Worm (Caenorhabditis elegans): ENCODE results near the gene F08G12.1.

Gene F08G12.1

DNA sequence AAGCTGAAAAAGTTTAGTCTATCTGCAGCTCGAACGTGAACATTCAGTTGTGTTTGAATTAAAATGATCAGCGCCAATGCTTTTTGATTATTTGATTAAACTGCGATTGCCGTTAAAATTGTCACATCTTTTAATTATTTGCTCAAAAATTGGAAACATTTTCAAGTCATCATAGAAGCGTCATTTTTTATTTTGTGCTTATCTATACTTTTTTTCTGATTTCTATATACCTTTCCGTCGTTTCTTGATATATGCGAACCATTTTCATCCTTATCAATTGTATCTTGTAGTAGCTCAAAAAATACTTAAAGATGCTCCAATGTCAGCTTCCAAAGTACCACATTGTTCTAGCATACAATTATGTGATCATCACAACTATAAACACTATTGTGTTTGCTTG lies 45.6 kb upstream of the F08G12.1 start (continued):
- TF ChIP-seq dmd-6 (GFP tag; IDR thresholded peaks at IDR 0.05): peak; percentile 55; the same call in 1 of the 2 replicates

DNA sequence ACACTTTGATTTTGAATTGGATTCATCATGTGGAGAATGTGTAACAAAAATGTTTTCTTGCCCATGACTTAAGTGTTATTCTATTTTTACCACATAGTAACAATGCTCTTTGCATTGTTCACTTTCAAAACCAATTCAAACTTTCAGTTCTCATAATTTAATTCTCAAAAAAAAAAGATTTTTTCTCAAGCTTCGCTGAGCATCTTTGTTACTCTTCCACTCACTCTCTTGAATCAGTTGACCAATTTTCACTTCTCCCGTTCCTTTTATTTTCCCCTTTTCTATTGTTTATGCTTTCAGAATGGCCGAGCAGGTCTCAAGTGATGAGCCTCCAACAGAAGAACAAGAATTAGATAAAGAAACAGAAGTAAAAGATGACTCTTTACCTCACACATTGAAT lies 40.5 kb upstream of the F08G12.1 start, which contains the start of gene oct-2:
Gene oct-2, plus strand, starts transcription at position 301 of the 400 bp plus-strand sequence.
- TF ChIP-seq zip-2 (tag; optimal IDR thresholded peaks at IDR 0.05) (no peak), unc-62 (GFP tag; optimal IDR thresholded peaks at IDR 0.05 in 1 of 2) (peak in 1 of 2 experiments; percentile 57), unc-62 (tag; optimal IDR thresholded peaks at IDR 0.05) (no peak), aha-1 (tag) (peak; percentile 37)

DNA sequence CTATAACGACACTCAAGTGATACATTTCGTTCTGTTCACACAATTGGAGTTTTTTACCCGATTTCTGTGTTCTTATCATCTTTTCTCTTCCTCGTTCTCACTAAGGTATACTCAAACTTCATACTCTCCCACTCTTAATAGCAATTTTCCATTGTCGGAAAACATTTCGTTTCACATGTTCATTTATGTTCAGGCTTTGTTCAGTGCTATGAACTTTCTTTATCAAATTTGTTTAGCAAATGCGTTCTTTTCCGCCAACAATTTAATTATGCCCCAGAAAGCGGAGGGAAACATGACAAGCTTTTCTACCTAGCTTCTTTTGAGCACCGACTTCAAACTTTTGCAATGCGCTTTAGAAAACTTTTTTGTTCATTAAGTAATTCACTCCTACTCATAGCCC lies 39.8 kb upstream of the F08G12.1 start:
- TF ChIP-seq tag-97 (GFP tag; IDR thresholded peaks at IDR 0.05) (0 out of 2 replicates have a peak, but pooled peaks have one; percentile 56), ces-1 (GFP tag; optimal IDR thresholded peaks at IDR 0.05) (peak; percentile 91), nhr-28 (tag; optimal IDR thresholded peaks at IDR 0.05) (peak; percentile 34), aha-1 (tag) (peak; percentile 94), pqm-1 (tag; optimal IDR thresholded peaks at IDR 0.05) (peak; percentile 5), daf-12 (tag; optimal IDR thresholded peaks at IDR 0.05) (no peak), ceh-44 (GFP tag; IDR thresholded peaks at IDR 0.05) (no peak), dmd-6 (GFP tag; IDR thresholded peaks at IDR 0.05) (peak; percentile 18; the same call in 1 of the 2 replicates), skn-1 (tag; optimal IDR thresholded peaks at IDR 0.05) (no peak)

DNA sequence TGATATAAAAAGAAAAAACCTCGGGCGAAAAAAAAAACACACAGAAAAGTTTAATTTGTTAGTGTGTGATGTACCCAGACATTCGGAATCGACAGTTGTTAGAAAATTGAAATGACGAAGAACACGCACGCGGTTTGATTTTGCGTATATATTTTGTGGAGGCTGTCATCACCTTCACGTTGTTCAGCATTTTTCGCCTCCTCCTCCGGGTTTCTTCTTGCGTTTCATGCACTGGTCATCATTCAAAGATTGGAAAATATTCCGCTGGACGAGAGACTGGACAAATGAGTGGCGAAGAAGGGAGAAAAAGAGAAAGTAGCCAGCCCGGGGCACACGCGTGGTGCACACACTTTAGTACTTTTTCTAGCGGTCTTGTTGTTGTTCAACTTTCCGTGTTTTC lies 39.2 kb upstream of the F08G12.1 start:
- no peak for TF ChIP-seq cey-2 (tag; optimal IDR thresholded peaks at IDR 0.05; ENCODE audit: borderline replicate concordance, insufficient read depth)
- TF ChIP-seq madf-9 (GFP tag; conservative IDR thresholded peaks at IDR 0.05): no peak
- TF ChIP-seq nhr-77 (tag; optimal IDR thresholded peaks at IDR 0.05): no peak
- no peak for TF ChIP-seq ceh-28 (tag; optimal IDR thresholded peaks at IDR 0.05)
- no peak for TF ChIP-seq lin-38 (GFP tag; IDR thresholded peaks at IDR 0.05)
- TF ChIP-seq mxl-3 (GFP tag; optimal IDR thresholded peaks at IDR 0.05): peak; percentile 54
- no peak for TF ChIP-seq unc-39 (tag; optimal IDR thresholded peaks at IDR 0.05)
- no peak for TF ChIP-seq Y75B8A.6 (GFP tag; IDR thresholded peaks at IDR 0.05)
- TF ChIP-seq nhr-11 (tag; optimal IDR thresholded peaks at IDR 0.05): peak; percentile 33
- no peak for TF ChIP-seq nhr-28 (tag; optimal IDR thresholded peaks at IDR 0.05)
- TF ChIP-seq nhr-42 (GFP tag; IDR thresholded peaks at IDR 0.05): no peak
- TF ChIP-seq rbr-2 (tag; optimal IDR thresholded peaks at IDR 0.05): no peak
- no peak for TF ChIP-seq daf-19 (GFP tag; conservative IDR thresholded peaks at IDR 0.05)
- TF ChIP-seq hif-1 (tag; optimal IDR thresholded peaks at IDR 0.05): peak in 1 of 2 experiments; percentile 16
- TF ChIP-seq unc-62 (GFP tag; optimal IDR thresholded peaks at IDR 0.05 in 1 of 2): peak in 1 of 2 experiments; percentile 98
- no peak for TF ChIP-seq unc-62 (tag; optimal IDR thresholded peaks at IDR 0.05)
- peak in 1 of 2 experiments; percentile 47 for TF ChIP-seq daf-16 (GFP tag; optimal IDR thresholded peaks at IDR 0.05)
- TF ChIP-seq daf-16 (tag; optimal IDR thresholded peaks at IDR 0.05): peak; percentile 17
- no peak for TF ChIP-seq tra-1 (GFP tag; IDR thresholded peaks at IDR 0.05)
- TF ChIP-seq ceh-32 (tag; optimal IDR thresholded peaks at IDR 0.05; ENCODE audit: poor library complexity): no peak
- no peak for TF ChIP-seq F26F4.8 (GFP tag; conservative IDR thresholded peaks at IDR 0.05)
- no peak for TF ChIP-seq zip-2 (tag; optimal IDR thresholded peaks at IDR 0.05)
- TF ChIP-seq mes-2 (tag; optimal IDR thresholded peaks at IDR 0.05; ENCODE audit: poor library complexity, severe bottlenecking): no peak
- TF ChIP-seq hlh-11 (tag; optimal IDR thresholded peaks at IDR 0.05): peak; percentile 42
- no peak for TF ChIP-seq daf-8 (GFP tag; IDR thresholded peaks at IDR 0.05)
- TF ChIP-seq nhr-25 (tag; optimal IDR thresholded peaks at IDR 0.05; ENCODE audit: borderline replicate concordance, insufficient read depth): no peak
- peak; percentile 48 for TF ChIP-seq hlh-30 (tag; optimal IDR thresholded peaks at IDR 0.05; ENCODE audit: insufficient read depth)
- TF ChIP-seq fos-1 (tag; optimal IDR thresholded peaks at IDR 0.05): no peak
- TF ChIP-seq lim-7 (GFP tag; IDR thresholded peaks at IDR 0.05): no peak

Measured in whole organism, L4 larva.